Fruit fly (Drosophila melanogaster): Measurements from ENCODE around the gene CG13005.

CG13005 gene

DNA sequence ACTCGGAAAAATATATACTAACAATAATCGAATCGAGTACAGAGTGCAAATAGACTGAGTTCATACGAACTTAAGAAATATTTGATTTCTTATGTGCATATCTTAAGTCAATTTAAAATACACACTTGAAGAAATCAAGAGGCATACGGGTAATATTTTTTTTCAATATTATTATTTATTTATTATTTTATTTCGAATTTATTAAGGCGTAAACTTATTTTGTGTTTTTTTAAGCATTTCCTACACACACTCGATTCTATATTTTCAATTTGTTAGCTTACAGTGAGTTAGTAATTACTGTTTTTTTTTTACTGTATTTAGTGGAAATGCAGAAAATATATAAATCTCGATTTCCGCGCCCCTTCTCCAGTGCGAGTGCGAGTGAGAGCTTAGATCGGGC is 9.8 kb downstream of the CG13005 start (continued):
- no peak for TF ChIP-seq dpn (GFP tag; optimal IDR thresholded peaks at IDR 0.05)
- peak; percentile 47; the same call in 1 of the 2 replicates for TF ChIP-seq Ada2b (GFP tag; IDR thresholded peaks at IDR 0.05)
- TF ChIP-seq NK7.1 (GFP tag; optimal IDR thresholded peaks at IDR 0.05), result no peak
- TF ChIP-seq Gug (GFP tag; IDR thresholded peaks at IDR 0.05), result no peak
- TF ChIP-seq CG34422 (GFP tag; IDR thresholded peaks at IDR 0.05), result 0 out of 3 replicates have a peak, but pooled peaks have one; percentile 21
- TF ChIP-seq CG8478 (optimal IDR thresholded peaks at IDR 0.05), result no peak
- peak; percentile 10; the same call in 1 of the 2 replicates for TF ChIP-seq CG10366 (GFP tag; IDR thresholded peaks at IDR 0.05)
- TF ChIP-seq Ssrp (tag; optimal IDR thresholded peaks at IDR 0.05), result peak; percentile 9
- TF ChIP-seq CG9876 (GFP tag; optimal IDR thresholded peaks at IDR 0.05), result no peak
- TF ChIP-seq unpg (GFP tag; optimal IDR thresholded peaks at IDR 0.05), result peak; percentile 32
- no peak for TF ChIP-seq Drgx (GFP tag; IDR thresholded peaks at IDR 0.05)
- TF ChIP-seq Nf-YB (GFP tag; optimal IDR thresholded peaks at IDR 0.05), result no peak
- no peak for TF ChIP-seq Optix (GFP tag; IDR thresholded peaks at IDR 0.05)
- TF ChIP-seq CG12155 (GFP tag; optimal IDR thresholded peaks at IDR 0.05), result no peak
- TF ChIP-seq CG30020 (tag; optimal IDR thresholded peaks at IDR 0.05), result no peak
- no peak for TF ChIP-seq Eip74EF (GFP tag; optimal IDR thresholded peaks at IDR 0.05)
- no peak for TF ChIP-seq crol (GFP tag; IDR thresholded peaks at IDR 0.05)
- TF ChIP-seq CG16815 (GFP tag; optimal IDR thresholded peaks at IDR 0.05), result no peak
- no peak for TF ChIP-seq CG8290 (GFP tag; optimal IDR thresholded peaks at IDR 0.05)
- TF ChIP-seq CG8290 (tag; optimal IDR thresholded peaks at IDR 0.05), result no peak
- no peak for TF ChIP-seq ATbp (GFP tag; optimal IDR thresholded peaks at IDR 0.05)
- TF ChIP-seq CG18599 (GFP tag; optimal IDR thresholded peaks at IDR 0.05), result no peak
- no peak for TF ChIP-seq CG11247 (GFP tag; IDR thresholded peaks at IDR 0.05)
- TF ChIP-seq pan (optimal IDR thresholded peaks at IDR 0.05), result no peak
- TF ChIP-seq pan (GFP tag; optimal IDR thresholded peaks at IDR 0.05 in 1 of 2, IDR thresholded peaks at IDR 0.05 in 1 of 2), result peak in 1 of 2 experiments; percentile 39
- TF ChIP-seq tup (GFP tag; optimal IDR thresholded peaks at IDR 0.05), result no peak
- TF ChIP-seq Tbp (GFP tag; optimal IDR thresholded peaks at IDR 0.05), result no peak
- TF ChIP-seq CG2120 (GFP tag; optimal IDR thresholded peaks at IDR 0.05), result no peak
- TF ChIP-seq CG13775 (GFP tag; optimal IDR thresholded peaks at IDR 0.05), result no peak
- no peak for TF ChIP-seq Pdp1 (GFP tag; optimal IDR thresholded peaks at IDR 0.05)
- no peak for TF ChIP-seq ash1 (GFP tag; optimal IDR thresholded peaks at IDR 0.05)
- TF ChIP-seq Asciz (GFP tag; optimal IDR thresholded peaks at IDR 0.05), result peak; percentile 3
- peak; percentile 43 for TF ChIP-seq CG12391 (tag; optimal IDR thresholded peaks at IDR 0.05)
- TF ChIP-seq oc (tag; optimal IDR thresholded peaks at IDR 0.05), result no peak
- no peak for TF ChIP-seq ci (GFP tag; IDR thresholded peaks at IDR 0.05)
- peak; percentile 51 for TF ChIP-seq CG2678 (tag; optimal IDR thresholded peaks at IDR 0.05)
- no peak for TF ChIP-seq CG12236 (GFP tag; optimal IDR thresholded peaks at IDR 0.05)
- TF ChIP-seq CG13424 (tag; optimal IDR thresholded peaks at IDR 0.05), result peak; percentile 36
- no peak for TF ChIP-seq ap (GFP tag; IDR thresholded peaks at IDR 0.05)
- no peak for TF ChIP-seq CG33213 (GFP tag; optimal IDR thresholded peaks at IDR 0.05)
- no peak for TF ChIP-seq CG2202 (tag; optimal IDR thresholded peaks at IDR 0.05)
- TF ChIP-seq ranshi (GFP tag; IDR thresholded peaks at IDR 0.05), result no peak
- TF ChIP-seq hb (GFP tag; IDR thresholded peaks at IDR 0.05; ENCODE audit: partially characterized antibody), result no peak
- peak; percentile 14 for TF ChIP-seq CG10267 (tag; optimal IDR thresholded peaks at IDR 0.05)
- TF ChIP-seq phol (tag; optimal IDR thresholded peaks at IDR 0.05), result peak; percentile 39
- peak; percentile 14 for TF ChIP-seq CG8924 (tag; optimal IDR thresholded peaks at IDR 0.05)
- no peak for TF ChIP-seq lov (optimal IDR thresholded peaks at IDR 0.05)
- TF ChIP-seq lov (GFP tag; IDR thresholded peaks at IDR 0.05), result no peak
- peak; percentile 45 for TF ChIP-seq CG2712 (tag; optimal IDR thresholded peaks at IDR 0.05)
- no peak for TF ChIP-seq MESR4 (GFP tag; optimal IDR thresholded peaks at IDR 0.05)
- TF ChIP-seq CG10979 (tag; optimal IDR thresholded peaks at IDR 0.05), result peak; percentile 34
- TF ChIP-seq slbo (GFP tag; IDR thresholded peaks at IDR 0.05), result peak; percentile 27; the same call in 1 of the 2 replicates

Data from whole organism, embryonic.